Fruit fly (Drosophila melanogaster) whole organism, embryonic: ENCODE results near the gene CG3740.

ENCODE experiments used
- CG11398 ChIP-seq: fragments of 200-800 bp; sonication (Bioruptor generic); optimal IDR thresholded peaks from 2 replicates; lab custom pipeline; 2016; ENCODE audit warnings: missing biosample characterization, missing genetic modification characterization
- CG11456 ChIP-seq: fragments of 200-800 bp; sonication (Bioruptor generic); IDR thresholded peaks from 3 replicates; pipeline ENCODE4 v1.3.6; 2022; ENCODE audit warnings: missing biosample characterization, missing genetic modification characterization
- CG11560 ChIP-seq: fragments of 200-800 bp; sonication (Bioruptor generic); IDR thresholded peaks from 3 replicates; pipeline ENCODE4 v1.3.6; 2022; ENCODE audit warnings: missing biosample characterization, missing genetic modification characterization
- CG12391 ChIP-seq: fragments of 200-800 bp; sonication (Bioruptor generic); optimal IDR thresholded peaks from 3 replicates; lab custom pipeline; 2018; ENCODE audit warnings: missing biosample characterization, mild to moderate bottlenecking, missing genetic modification characterization, moderate library complexity
- CG1832 ChIP-seq: fragments of 200-800 bp; sonication (Bioruptor generic); optimal IDR thresholded peaks from 2 replicates; lab custom pipeline; 2017; ENCODE audit warnings: missing biosample characterization, mild to moderate bottlenecking, missing genetic modification characterization, inconsistent platforms
- CG2116 ChIP-seq: fragments of 200-800 bp; sonication (Bioruptor generic); optimal IDR thresholded peaks from 3 replicates; lab custom pipeline; 2018; ENCODE audit warnings: missing biosample characterization, mild to moderate bottlenecking, missing genetic modification characterization
- CG2889 ChIP-seq: fragments of 200-800 bp; sonication (Bioruptor generic); IDR thresholded peaks from 3 replicates; pipeline ENCODE4 v1.3.6; 2022; ENCODE audit warnings: missing biosample characterization, missing genetic modification characterization
- CG32772 ChIP-seq: fragments of 200-800 bp; sonication (Bioruptor generic); IDR thresholded peaks from 2 replicates; pipeline ENCODE4 v1.3.6; 2022; ENCODE audit warnings: missing biosample characterization, missing genetic modification characterization
- CG4424 ChIP-seq: fragments of 200-800 bp; sonication (Bioruptor generic); optimal IDR thresholded peaks from 3 replicates; lab custom pipeline; 2016; ENCODE audit warnings: missing biosample characterization, missing genetic modification characterization
- CG5953 ChIP-seq: fragments of 200-800 bp; sonication (Bioruptor generic); IDR thresholded peaks from 2 replicates; pipeline ENCODE4 v1.3.6; 2022; ENCODE audit warnings: missing biosample characterization, missing genetic modification characterization
- CG7271 ChIP-seq: fragments of 200-800 bp; sonication (Bioruptor generic); optimal IDR thresholded peaks from 2 replicates; lab custom pipeline; 2018; ENCODE audit warnings: missing biosample characterization, mild to moderate bottlenecking, missing genetic modification characterization, moderate library complexity
- CG7357 ChIP-seq: fragments of 200-800 bp; sonication (Bioruptor generic); IDR thresholded peaks from 3 replicates; pipeline ENCODE4 v1.3.6; 2022; ENCODE audit warnings: missing biosample characterization, missing genetic modification characterization
- CG7556 ChIP-seq: fragments of 200-800 bp; sonication (Bioruptor generic); optimal IDR thresholded peaks from 2 replicates; lab custom pipeline; 2017; ENCODE audit warnings: missing biosample characterization, mild to moderate bottlenecking, missing genetic modification characterization
- CG8290 ChIP-seq, 3 experiments: fragments of 200-800 bp; sonication (Bioruptor generic); optimal IDR thresholded peaks; 2 replicates each; lab custom pipeline; 2016 to 2019; ENCODE audit warnings: missing biosample characterization in 3 of 3, missing genetic modification characterization in 3 of 3, mild to moderate bottlenecking in 2 of 3, moderate library complexity in 1 of 3
- CG8924 ChIP-seq: fragments of 200-800 bp; optimal IDR thresholded peaks from 3 replicates; lab custom pipeline; 2019; ENCODE audit warnings: missing biosample characterization, mild to moderate bottlenecking, missing genetic modification characterization, moderate library complexity
- CG9817 ChIP-seq: fragments of 200-800 bp; sonication (Bioruptor generic); optimal IDR thresholded peaks from 2 replicates; lab custom pipeline; 2018; ENCODE audit warnings: missing biosample characterization, mild to moderate bottlenecking, missing genetic modification characterization, moderate library complexity
- CkIIα-i1 ChIP-seq: fragments of 200-800 bp; sonication (Bioruptor generic); IDR thresholded peaks from 2 replicates; pipeline ENCODE4 v1.3.6; 2022; ENCODE audit warnings: missing biosample characterization, missing genetic modification characterization
- D19B ChIP-seq: fragments of 200-800 bp; sonication (Bioruptor generic); optimal IDR thresholded peaks from 2 replicates; lab custom pipeline; 2017; ENCODE audit warnings: missing biosample characterization, mild to moderate bottlenecking, missing genetic modification characterization
- Deaf1 ChIP-seq: fragments of 200-800 bp; optimal IDR thresholded peaks from 3 replicates; lab custom pipeline; 2019; ENCODE audit warnings: missing biosample characterization, mild to moderate bottlenecking, missing genetic modification characterization, moderate library complexity
- Dfd ChIP-seq, 2 experiments: fragments of >200 bp; optimal IDR thresholded peaks; 2 replicates each; lab custom pipeline; 2017; ENCODE audit warnings: missing biosample characterization in 2 of 2, missing genetic modification characterization in 2 of 2
- Dp ChIP-seq: fragments of 200-800 bp; sonication (Bioruptor generic); optimal IDR thresholded peaks from 2 replicates; lab custom pipeline; 2018; ENCODE audit warnings: missing biosample characterization, mild to moderate bottlenecking, missing genetic modification characterization, moderate library complexity
- Fer1 ChIP-seq: fragments of 200-800 bp; sonication (Bioruptor generic); optimal IDR thresholded peaks from 2 replicates; lab custom pipeline; 2017; ENCODE audit warnings: missing biosample characterization, mild to moderate bottlenecking, missing genetic modification characterization
- HmgD ChIP-seq: fragments of 200-800 bp; sonication (Bioruptor generic); optimal IDR thresholded peaks from 3 replicates; lab custom pipeline; 2016; ENCODE audit warnings: missing biosample characterization, missing genetic modification characterization
- HmgZ ChIP-seq: fragments of 200-800 bp; sonication (Bioruptor generic); optimal IDR thresholded peaks from 2 replicates; lab custom pipeline; 2018; ENCODE audit warnings: missing biosample characterization, mild to moderate bottlenecking, missing genetic modification characterization
- Hr51 ChIP-seq, 2 experiments: fragments of 200-800 bp; sonication (Bioruptor generic); optimal IDR thresholded peaks; 2 replicates in 1 of 2; 3 replicates in 1 of 2; lab custom pipeline; 2016 to 2018; ENCODE audit warnings: missing biosample characterization in 2 of 2, missing genetic modification characterization in 2 of 2, mild to moderate bottlenecking in 1 of 2, moderate library complexity in 1 of 2
- Myb ChIP-seq: fragments of 200-800 bp; sonication (Bioruptor generic); optimal IDR thresholded peaks from 2 replicates; lab custom pipeline; 2016; ENCODE audit warnings: missing biosample characterization, missing genetic modification characterization
- Ptx1 ChIP-seq: fragments of 200-800 bp; sonication (Bioruptor generic); IDR thresholded peaks from 2 replicates; pipeline ENCODE4 v1.3.6; 2022; ENCODE audit warnings: missing biosample characterization, missing genetic modification characterization
- Rx ChIP-seq: fragments of 200-800 bp; sonication (Bioruptor generic); IDR thresholded peaks from 2 replicates; pipeline ENCODE4 v1.3.6; 2022; ENCODE audit warnings: missing biosample characterization, missing genetic modification characterization
- Scr ChIP-seq: fragments of 200-800 bp; sonication (Bioruptor generic); IDR thresholded peaks from 2 replicates; pipeline ENCODE4 v1.3.6; 2022; ENCODE audit warnings: missing biosample characterization, missing genetic modification characterization; ENCODE audit not compliant: partially characterized antibody
- Side ChIP-seq: fragments of 200-800 bp; sonication (Bioruptor generic); optimal IDR thresholded peaks from 2 replicates; lab custom pipeline; 2016; ENCODE audit warnings: missing biosample characterization, missing genetic modification characterization
- Six4 ChIP-seq: fragments of 200-800 bp; sonication (Bioruptor generic); optimal IDR thresholded peaks from 2 replicates; lab custom pipeline; 2016; ENCODE audit warnings: missing biosample characterization, missing genetic modification characterization
- Sox102F ChIP-seq: fragments of 200-800 bp; sonication (Bioruptor generic); optimal IDR thresholded peaks from 2 replicates; lab custom pipeline; 2018; ENCODE audit warnings: missing biosample characterization, mild to moderate bottlenecking, missing genetic modification characterization, moderate library complexity
- Ssrp ChIP-seq: fragments of 200-800 bp; sonication (Bioruptor generic); optimal IDR thresholded peaks from 2 replicates; lab custom pipeline; 2018; ENCODE audit warnings: missing biosample characterization, mild to moderate bottlenecking, missing genetic modification characterization, moderate library complexity
- YL-1 ChIP-seq: fragments of 200-800 bp; sonication (Bioruptor generic); optimal IDR thresholded peaks from 3 replicates; lab custom pipeline; 2017; ENCODE audit warnings: missing biosample characterization, mild to moderate bottlenecking, missing genetic modification characterization
- bbx ChIP-seq: fragments of 200-800 bp; sonication (Bioruptor generic); IDR thresholded peaks from 2 replicates; pipeline ENCODE4 v1.3.6; 2022; ENCODE audit warnings: missing biosample characterization, missing genetic modification characterization; ENCODE audit not compliant: partially characterized antibody
- caup ChIP-seq: fragments of 200-800 bp; sonication (Bioruptor generic); optimal IDR thresholded peaks from 3 replicates; lab custom pipeline; 2017; ENCODE audit warnings: missing biosample characterization, mild to moderate bottlenecking, missing genetic modification characterization, moderate library complexity; ENCODE audit not compliant: severe bottlenecking
- chm ChIP-seq: fragments of 200-800 bp; sonication (Bioruptor generic); IDR thresholded peaks from 2 replicates; pipeline ENCODE4 v1.3.6; 2022; ENCODE audit warnings: missing biosample characterization, missing genetic modification characterization
- croc ChIP-seq: fragments of 200-800 bp; sonication (Bioruptor generic); conservative IDR thresholded peaks from 3 replicates; pipeline ENCODE4 v1.3.6; 2022; ENCODE audit warnings: missing biosample characterization, missing genetic modification characterization
- emc ChIP-seq: fragments of 200-800 bp; sonication (Bioruptor generic); optimal IDR thresholded peaks from 2 replicates; lab custom pipeline; 2016; ENCODE audit warnings: missing biosample characterization, missing genetic modification characterization
- ham ChIP-seq: fragments of 200-800 bp; sonication (Bioruptor generic); IDR thresholded peaks from 2 replicates; pipeline ENCODE4 v1.3.6; 2022; ENCODE audit warnings: missing biosample characterization, missing genetic modification characterization
- hbn ChIP-seq: fragments of 200-800 bp; sonication (Bioruptor generic); IDR thresholded peaks from 2 replicates; pipeline ENCODE4 v1.3.6; 2022; ENCODE audit warnings: missing biosample characterization, missing genetic modification characterization; ENCODE audit not compliant: partially characterized antibody
- hkb ChIP-seq, 2 experiments: fragments of 200-800 bp in 1 of 2; fragments of >200 bp in 1 of 2; sonication (Bioruptor generic) in 1 of 2; IDR thresholded peaks in 1 of 2; optimal IDR thresholded peaks in 1 of 2; 2 replicates each; pipeline versions ENCODE4 v1.3.6 to Lab custom; 2017 to 2022; ENCODE audit warnings: missing biosample characterization in 1 of 2, missing genetic modification characterization in 1 of 2
- jumu ChIP-seq: fragments of 200-800 bp; sonication (Bioruptor generic); optimal IDR thresholded peaks from 3 replicates; lab custom pipeline; 2016; ENCODE audit warnings: missing biosample characterization, missing genetic modification characterization
- lbe ChIP-seq: fragments of 200-800 bp; sonication (Bioruptor generic); optimal IDR thresholded peaks from 2 replicates; lab custom pipeline; 2016; ENCODE audit warnings: missing biosample characterization, mild to moderate bottlenecking, missing genetic modification characterization
- maf-S ChIP-seq: fragments of 200-800 bp; sonication (Bioruptor generic); optimal IDR thresholded peaks from 2 replicates; lab custom pipeline; 2016; ENCODE audit warnings: missing biosample characterization, missing genetic modification characterization
- nerfin-1 ChIP-seq: fragments of 200-800 bp; sonication (Bioruptor generic); optimal IDR thresholded peaks from 3 replicates; lab custom pipeline; 2019; ENCODE audit warnings: missing biosample characterization, mild to moderate bottlenecking, missing genetic modification characterization, moderate library complexity
- org-1 ChIP-seq: fragments of 200-800 bp; sonication (Bioruptor generic); optimal IDR thresholded peaks from 2 replicates; lab custom pipeline; 2017; ENCODE audit warnings: missing biosample characterization, missing genetic modification characterization
- rib ChIP-seq: fragments of 200-800 bp; sonication (Bioruptor generic); IDR thresholded peaks from 2 replicates; pipeline ENCODE4 v1.3.6; 2022; ENCODE audit warnings: missing biosample characterization, missing genetic modification characterization
- stc ChIP-seq: fragments of 200-800 bp; sonication (Bioruptor generic); IDR thresholded peaks from 2 replicates; pipeline ENCODE4 v1.3.6; 2022; ENCODE audit warnings: missing biosample characterization, missing genetic modification characterization
- tgo ChIP-seq: fragments of 200-800 bp; sonication (Bioruptor generic); IDR thresholded peaks from 3 replicates; pipeline ENCODE4 v1.3.6; 2022; ENCODE audit warnings: missing biosample characterization, missing genetic modification characterization
- tna ChIP-seq: fragments of 200-800 bp; sonication (Bioruptor generic); IDR thresholded peaks from 2 replicates; pipeline ENCODE4 v1.3.6; 2022; ENCODE audit warnings: missing biosample characterization, missing genetic modification characterization; ENCODE audit not compliant: partially characterized antibody

The CG3740 gene

dm6 chrX:1692553-1692952 is 23.5 kb upstream of the CG3740 start, which contains the start of gene CG32809 (continued):
- TF ChIP-seq hbn (GFP tag; lab: Robert Waterston, UW) (no peak), CG32772 (GFP tag; lab: Robert Waterston, UW) (no peak), jumu (no peak), Dfd (GFP tag; optimal IDR thresholded peaks at IDR 0.05; lab: Kevin White, UChicago) (no peak), CG7556 (no peak), Ssrp (no peak), bbx (peak; percentile 43; the same call in 1 of the 2 replicates), croc (GFP tag; lab: Robert Waterston, UW) (no peak), lbe (no peak), ham (GFP tag; lab: Robert Waterston, UW) (no peak), HmgD (GFP tag; lab: Kevin White, UChicago) (no peak), CkIIα-i1 (no peak), chm (GFP tag; lab: Robert Waterston, UW) (no peak), CG5953 (GFP tag; lab: Robert Waterston, UW) (no peak), emc (GFP tag; lab: Kevin White, UChicago) (no peak), CG4424 (GFP tag; lab: Kevin White, UChicago) (no peak), CG1832 (GFP tag; lab: Kevin White, UChicago) (no peak), nerfin-1 (tag; lab: Kevin White, UChicago) (peak; percentile 96), tgo (GFP tag; lab: Robert Waterston, UW) (no peak), CG11456 (GFP tag; lab: Robert Waterston, UW) (no peak), D19B (no peak), Dp (GFP tag; lab: Kevin White, UChicago) (peak; percentile 45), hkb (optimal IDR thresholded peaks at IDR 0.05; lab: Kevin White, UChicago) (no peak), hkb (GFP tag; IDR thresholded peaks at IDR 0.05; lab: Robert Waterston, UW) (no peak), Six4 (GFP tag; lab: Kevin White, UChicago) (no peak), CG7357 (GFP tag; lab: Robert Waterston, UW) (no peak), Fer1 (no peak), CG2889 (no peak), CG8290 (GFP tag; optimal IDR thresholded peaks at IDR 0.05; lab: Kevin White, UChicago) (no peak), CG8290 (tag; optimal IDR thresholded peaks at IDR 0.05; lab: Kevin White, UChicago) (no peak), Deaf1 (tag; lab: Kevin White, UChicago) (peak; percentile 41), Hr51 (GFP tag; optimal IDR thresholded peaks at IDR 0.05; lab: Kevin White, UChicago) (no peak), stc (GFP tag; lab: Robert Waterston, UW) (no peak), CG11398 (GFP tag; lab: Kevin White, UChicago) (no peak), maf-S (no peak), CG8924 (tag; lab: Kevin White, UChicago) (no peak), CG11560 (tag; lab: Robert Waterston, UW) (peak; percentile 96), tna (no peak), org-1 (GFP tag; lab: Kevin White, UChicago) (no peak), YL-1 (no peak), Scr (GFP tag; lab: Robert Waterston, UW) (0 out of 2 replicates have a peak, but pooled peaks have one; percentile 11), Ptx1 (GFP tag; lab: Robert Waterston, UW) (no peak), CG2116 (GFP tag; lab: Kevin White, UChicago) (peak; percentile 65), HmgZ (tag; lab: Kevin White, UChicago) (no peak), Rx (GFP tag; lab: Robert Waterston, UW) (no peak), rib (GFP tag; lab: Robert Waterston, UW) (no peak), Sox102F (GFP tag; lab: Kevin White, UChicago) (no peak), CG7271 (tag; lab: Kevin White, UChicago) (no peak), Myb (GFP tag; lab: Kevin White, UChicago) (no peak), caup (GFP tag; lab: Kevin White, UChicago) (no peak), CG12391 (tag; lab: Kevin White, UChicago) (no peak), Side (GFP tag; lab: Kevin White, UChicago) (no peak), CG9817 (tag; lab: Kevin White, UChicago) (no peak)
